Fruit fly (Drosophila melanogaster): Measurements from ENCODE around the gene dbf.

Gene dbf

DNA sequence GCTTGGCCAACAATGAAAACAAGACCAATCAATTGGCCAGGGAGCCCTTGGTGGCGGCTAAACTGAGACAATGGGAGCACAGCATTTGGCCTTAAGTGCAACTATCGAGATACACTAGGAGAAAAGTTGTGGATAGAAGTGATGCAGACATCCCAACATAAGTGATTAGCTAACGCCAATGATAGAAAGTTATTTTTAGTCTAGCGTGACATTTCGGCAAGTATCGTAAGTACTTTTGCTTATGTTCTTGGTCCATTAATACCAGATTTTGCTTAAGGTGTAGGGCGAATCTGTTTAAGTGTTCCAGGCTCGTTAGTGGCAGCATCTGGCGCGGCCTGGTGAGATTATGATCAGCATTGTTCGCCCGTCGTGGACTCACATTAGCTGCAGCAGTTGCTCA is 18.7 kb upstream of the dbf start (continued):
- TF ChIP-seq Sox102F (GFP tag; optimal IDR thresholded peaks at IDR 0.05) (peak; percentile 24), Hr38 (GFP tag; optimal IDR thresholded peaks at IDR 0.05) (no peak), Ets96B (tag; optimal IDR thresholded peaks at IDR 0.05) (peak; percentile 55), CG6808 (GFP tag; optimal IDR thresholded peaks at IDR 0.05) (peak; percentile 15), Smox (GFP tag; optimal IDR thresholded peaks at IDR 0.05) (peak; percentile 22), CG11902 (GFP tag; optimal IDR thresholded peaks at IDR 0.05) (peak; percentile 3), CG10631 (GFP tag; optimal IDR thresholded peaks at IDR 0.05) (peak; percentile 42), CG31627 (GFP tag; optimal IDR thresholded peaks at IDR 0.05) (peak; percentile 8)

dm6 chr2L:10638371-10638770 is 13.0 kb upstream of the dbf start, which contains the start of gene CG7329:
Gene CG7329 (minus strand): TSS chr2L:10638471.
- TF ChIP-seq CG6276 (GFP tag; optimal IDR thresholded peaks at IDR 0.05) (no peak), CG32006 (GFP tag; optimal IDR thresholded peaks at IDR 0.05) (no peak), Hr39 (GFP tag; optimal IDR thresholded peaks at IDR 0.05) (no peak), Lpt (GFP tag; optimal IDR thresholded peaks at IDR 0.05) (no peak), vri (GFP tag; optimal IDR thresholded peaks at IDR 0.05) (no peak), Sox15 (GFP tag; optimal IDR thresholded peaks at IDR 0.05) (no peak), Eip93F (GFP tag; optimal IDR thresholded peaks at IDR 0.05) (no peak), achi (GFP tag; optimal IDR thresholded peaks at IDR 0.05) (no peak), Smox (GFP tag; optimal IDR thresholded peaks at IDR 0.05) (no peak), svp (GFP tag) (no peak), CG3919 (GFP tag; optimal IDR thresholded peaks at IDR 0.05) (no peak), CG31627 (GFP tag; optimal IDR thresholded peaks at IDR 0.05) (no peak), CG3032 (tag; optimal IDR thresholded peaks at IDR 0.05) (no peak), net (GFP tag; optimal IDR thresholded peaks at IDR 0.05) (no peak)

- no peak for TF ChIP-seq CG6792 (GFP tag; optimal IDR thresholded peaks at IDR 0.05)
- TF ChIP-seq Sox15 (GFP tag; optimal IDR thresholded peaks at IDR 0.05): no peak
- no peak for TF ChIP-seq Hr38 (GFP tag; optimal IDR thresholded peaks at IDR 0.05)
- TF ChIP-seq Ets21C (GFP tag; optimal IDR thresholded peaks at IDR 0.05): no peak
- no peak for TF ChIP-seq CG11902 (GFP tag; optimal IDR thresholded peaks at IDR 0.05)
- no peak for TF ChIP-seq achi (GFP tag; optimal IDR thresholded peaks at IDR 0.05)
- no peak for TF ChIP-seq acj6 (GFP tag; optimal IDR thresholded peaks at IDR 0.05)
- no peak for TF ChIP-seq eg (GFP tag; IDR thresholded peaks at IDR 0.05)
- TF ChIP-seq Eip75B (GFP tag; optimal IDR thresholded peaks at IDR 0.05): no peak
- no peak for TF ChIP-seq Lpt (GFP tag; optimal IDR thresholded peaks at IDR 0.05)
- no peak for TF ChIP-seq Smox (GFP tag; optimal IDR thresholded peaks at IDR 0.05)
- TF ChIP-seq svp (GFP tag): no peak
- TF ChIP-seq CG32006 (GFP tag; optimal IDR thresholded peaks at IDR 0.05): no peak
- no peak for TF ChIP-seq lz (GFP tag; optimal IDR thresholded peaks at IDR 0.05)
- no peak for TF ChIP-seq fd85E (GFP tag; optimal IDR thresholded peaks at IDR 0.05)
Observed at dm6 chr2L:10639631-10640030, 11.8 kb upstream of the dbf start, which contains the start of gene CG31872. Gene CG31872 (plus strand): TSS chr2L:10639931.

DNA sequence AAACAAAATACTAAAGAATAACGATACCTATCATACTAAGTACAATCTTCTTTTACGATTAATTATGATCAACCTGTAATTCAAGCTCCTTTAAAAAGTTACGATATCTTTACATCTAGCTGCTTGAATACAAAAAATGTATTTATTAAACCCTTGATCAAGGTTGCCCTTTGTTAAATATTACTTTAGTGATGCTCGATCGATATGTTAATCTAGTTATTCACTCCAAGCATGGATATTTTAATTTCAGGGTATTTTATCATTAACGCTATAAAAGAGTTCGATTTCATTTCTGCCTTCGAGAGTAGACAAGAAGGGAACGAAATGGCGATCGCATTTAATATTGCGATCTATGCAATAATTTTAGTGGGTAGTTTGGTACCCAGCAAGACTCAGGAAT is 7.7 kb upstream of the dbf start, which contains the start of gene CG18284:
Gene CG18284 (plus strand): TSS at position 301 of the 400 bp plus-strand sequence.
- no peak for TF ChIP-seq Hr38 (GFP tag; optimal IDR thresholded peaks at IDR 0.05)
- TF ChIP-seq CG3032 (tag; optimal IDR thresholded peaks at IDR 0.05): no peak
- no peak for TF ChIP-seq vri (GFP tag; optimal IDR thresholded peaks at IDR 0.05)
- TF ChIP-seq spab (GFP tag; optimal IDR thresholded peaks at IDR 0.05): no peak
- TF ChIP-seq lz (GFP tag; optimal IDR thresholded peaks at IDR 0.05): no peak
- no peak for TF ChIP-seq CG6276 (GFP tag; optimal IDR thresholded peaks at IDR 0.05)
- no peak for TF ChIP-seq CG31627 (GFP tag; optimal IDR thresholded peaks at IDR 0.05)
- no peak for TF ChIP-seq Sox15 (GFP tag; optimal IDR thresholded peaks at IDR 0.05)
- TF ChIP-seq CG6792 (GFP tag; optimal IDR thresholded peaks at IDR 0.05): no peak
- no peak for TF ChIP-seq CG15336 (GFP tag; IDR thresholded peaks at IDR 0.05)
- no peak for TF ChIP-seq dac (GFP tag; optimal IDR thresholded peaks at IDR 0.05)
- TF ChIP-seq achi (GFP tag; optimal IDR thresholded peaks at IDR 0.05): no peak
- no peak for TF ChIP-seq CG6854 (GFP tag; optimal IDR thresholded peaks at IDR 0.05)

DNA sequence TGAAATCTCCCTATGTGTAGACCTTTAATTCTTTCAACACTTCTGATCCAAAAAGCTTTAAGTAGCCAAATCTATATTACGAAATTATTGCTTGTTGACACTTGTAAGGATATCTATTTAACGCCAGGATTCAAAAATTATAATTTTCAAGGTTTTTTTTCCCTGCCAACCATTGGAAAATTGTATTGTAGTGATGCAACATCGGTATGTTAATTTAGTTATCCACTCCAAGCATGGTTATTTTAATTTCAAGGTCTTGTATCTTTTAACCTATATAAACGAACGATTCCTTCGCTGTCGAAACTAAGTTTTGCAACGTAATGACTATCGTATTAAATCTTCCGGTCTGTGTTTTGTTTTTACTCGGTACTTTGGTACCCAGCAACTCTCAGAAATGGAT is 5.3 kb upstream of the dbf start, which contains the start of gene CG17097:
Gene CG17097 (plus strand): TSS at position 301 of the 400 bp plus-strand sequence.
- TF ChIP-seq CG34406 (GFP tag; optimal IDR thresholded peaks at IDR 0.05) (no peak), CG11902 (GFP tag; optimal IDR thresholded peaks at IDR 0.05) (no peak), topi (GFP tag; optimal IDR thresholded peaks at IDR 0.05) (no peak), CG16779 (tag; optimal IDR thresholded peaks at IDR 0.05) (no peak), CG3919 (GFP tag; optimal IDR thresholded peaks at IDR 0.05) (no peak), CG11294 (GFP tag; IDR thresholded peaks at IDR 0.05) (no peak), dac (GFP tag; optimal IDR thresholded peaks at IDR 0.05) (no peak), CG15336 (GFP tag; IDR thresholded peaks at IDR 0.05) (no peak), Eip75B (GFP tag; optimal IDR thresholded peaks at IDR 0.05) (no peak), Gug (GFP tag; IDR thresholded peaks at IDR 0.05) (no peak), Sox14 (GFP tag; optimal IDR thresholded peaks at IDR 0.05) (no peak), fd85E (GFP tag; optimal IDR thresholded peaks at IDR 0.05) (no peak), CG6792 (GFP tag; optimal IDR thresholded peaks at IDR 0.05) (no peak), salr (GFP tag; optimal IDR thresholded peaks at IDR 0.05) (no peak), fd59A (GFP tag; optimal IDR thresholded peaks at IDR 0.05) (no peak), acj6 (GFP tag; optimal IDR thresholded peaks at IDR 0.05) (no peak), OdsH (GFP tag; optimal IDR thresholded peaks at IDR 0.05) (no peak), pdm3 (GFP tag; optimal IDR thresholded peaks at IDR 0.05) (no peak), Lpt (GFP tag; optimal IDR thresholded peaks at IDR 0.05) (no peak)
